Fruit fly (Drosophila melanogaster) whole organism, adult: ENCODE measurements around the gene Cpr65Ay.
"Not testable (repeated sequence)": the region's sequence is repeated elsewhere in the genome, so short reads cannot be mapped to it uniquely, and the experiment has no call there.

ENCODE experiments used
- CG1620 ChIP-seq: fragments of 200-800 bp; sonication (Bioruptor generic); optimal IDR thresholded peaks from 2 replicates; lab custom pipeline; 2016; ENCODE audit warnings: missing biosample characterization, missing genetic modification characterization
- Clk ChIP-seq: fragments of 200-800 bp; sonication (Bioruptor generic); optimal IDR thresholded peaks from 2 replicates; lab custom pipeline; 2017; ENCODE audit warnings: missing biosample characterization, missing genetic modification characterization
- Crg-1 ChIP-seq: fragments of 200-800 bp; sonication (Bioruptor generic); optimal IDR thresholded peaks from 2 replicates; lab custom pipeline; 2016; ENCODE audit warnings: missing biosample characterization, missing genetic modification characterization
- Mnt ChIP-seq: fragments of 200-800 bp; sonication (Bioruptor generic); optimal IDR thresholded peaks from 2 replicates; lab custom pipeline; 2016; ENCODE audit warnings: missing biosample characterization, mild to moderate bottlenecking, missing genetic modification characterization
- bab1 ChIP-seq: fragments of 200-800 bp; sonication (Bioruptor generic); optimal IDR thresholded peaks from 3 replicates; lab custom pipeline; 2019; ENCODE audit warnings: missing biosample characterization, mild to moderate bottlenecking, missing genetic modification characterization, moderate library complexity
- cic ChIP-seq: fragments of 200-800 bp; sonication (Bioruptor generic); optimal IDR thresholded peaks from 2 replicates; lab custom pipeline; 2017; ENCODE audit warnings: missing biosample characterization, mild to moderate bottlenecking, missing genetic modification characterization, moderate library complexity
- cnc ChIP-seq, 2 experiments: fragments of >200 bp; optimal IDR thresholded peaks; 2 replicates each; lab custom pipeline; 2017
- pad ChIP-seq: fragments of 200-800 bp; sonication (Bioruptor generic); optimal IDR thresholded peaks from 3 replicates; lab custom pipeline; 2017; ENCODE audit warnings: missing biosample characterization, missing genetic modification characterization, mild to moderate bottlenecking, moderate library complexity, missing genetic modification reagents

DNA sequence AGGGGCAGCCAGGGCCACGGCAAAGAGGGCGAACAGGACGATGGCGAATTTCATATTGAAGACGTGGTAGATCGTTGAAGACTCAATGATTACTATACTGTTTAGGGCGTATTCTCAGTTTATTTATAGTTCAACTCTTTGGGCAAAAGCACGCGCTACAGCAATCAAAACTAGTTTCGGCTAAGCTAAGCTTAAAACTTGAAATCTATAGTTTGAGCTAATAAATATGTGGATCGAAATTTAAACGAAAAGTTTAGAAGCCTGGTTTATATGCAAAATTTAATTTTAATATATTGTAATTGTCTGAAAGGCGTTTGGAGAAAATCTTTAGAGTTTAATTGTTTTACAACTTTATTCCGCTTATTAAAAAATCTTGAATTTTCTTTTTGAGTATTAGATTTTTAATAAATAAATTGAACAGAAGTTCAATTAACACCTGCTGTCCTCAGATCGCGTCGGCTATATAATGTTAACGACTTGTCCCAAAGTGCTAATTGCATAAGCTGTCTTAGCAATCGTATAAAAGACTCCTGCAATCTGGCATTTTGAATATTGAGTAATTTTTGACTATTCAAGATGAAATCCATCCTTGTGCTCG lies 7.6 kb downstream of the Cpr65Ay start, which contains the start of the genes Cpr65Ax2 and Lcp65Aa:
- not testable (repeated sequence) for TF ChIP-seq CG1620 (GFP tag; lab: Kevin White, UChicago); cnc (optimal IDR thresholded peaks at IDR 0.05; lab: Kevin White, UChicago); Mnt; pad (GFP tag; lab: Kevin White, UChicago); Clk (GFP tag; lab: Kevin White, UChicago); bab1 (GFP tag; lab: Kevin White, UChicago); cic (GFP tag; lab: Kevin White, UChicago); Crg-1 (GFP tag; lab: Kevin White, UChicago)
